Worm (Caenorhabditis elegans) whole organism, early embryonic: ENCODE measurements around the gene npr-9.

Experiments
- F13C5.2 ChIP-seq: sonication (generic microtip); optimal IDR thresholded peaks from 2 replicates; lab custom pipeline; 2017; ENCODE audit warnings: mild to moderate bottlenecking, missing genetic modification characterization, inconsistent platforms, missing compliant biosample characterization
- ama-1 ChIP-seq: fragments of 150-350 bp; optimal IDR thresholded peaks from 2 replicates; lab custom pipeline; 2014
- ceh-36 ChIP-seq: sonication (generic microtip); optimal IDR thresholded peaks from 2 replicates; lab custom pipeline; 2016; ENCODE audit warnings: missing genetic modification characterization, inconsistent platforms, missing compliant biosample characterization
- ets-7 ChIP-seq: sonication (generic microtip); optimal IDR thresholded peaks from 2 replicates; lab custom pipeline; 2016; ENCODE audit warnings: missing genotype, missing genetic modification characterization, missing compliant biosample characterization
- flt-1 ChIP-seq: fragments of 200-800 bp; sonication (Bioruptor generic); IDR thresholded peaks from 2 replicates; pipeline ENCODE4 v1.3.6; 2022; ENCODE audit warnings: missing genetic modification characterization, missing compliant biosample characterization
- hmbx-1 ChIP-seq: sonication (generic microtip); optimal IDR thresholded peaks from 2 replicates; lab custom pipeline; 2016; ENCODE audit warnings: mild to moderate bottlenecking, missing genetic modification characterization, missing compliant biosample characterization
- hmg-4 ChIP-seq: fragments of 200-800 bp; sonication (Bioruptor generic); optimal IDR thresholded peaks from 2 replicates; lab custom pipeline; 2018; ENCODE audit warnings: mild to moderate bottlenecking, missing genetic modification characterization, missing compliant biosample characterization
- pes-1 ChIP-seq: fragments of 200-800 bp; sonication (Bioruptor generic); IDR thresholded peaks from 2 replicates; pipeline ENCODE4 v1.3.6; 2022; ENCODE audit warnings: missing genetic modification reagents, missing genetic modification characterization, missing compliant biosample characterization
- tbx-11 ChIP-seq: fragments of 200-800 bp; sonication (Bioruptor generic); IDR thresholded peaks from 2 replicates; pipeline ENCODE4 v1.3.6; 2022; ENCODE audit warnings: missing genetic modification characterization, missing compliant biosample characterization
- tbx-37 ChIP-seq: fragments of 200-800 bp; sonication (Bioruptor generic); conservative IDR thresholded peaks from 2 replicates; pipeline ENCODE4 v1.3.6; 2022; ENCODE audit warnings: missing genetic modification reagents, missing genetic modification characterization, missing compliant biosample characterization
- tra-4 ChIP-seq: sonication (generic microtip); optimal IDR thresholded peaks from 2 replicates; lab custom pipeline; 2017; ENCODE audit warnings: missing genetic modification characterization, missing compliant biosample characterization

DNA sequence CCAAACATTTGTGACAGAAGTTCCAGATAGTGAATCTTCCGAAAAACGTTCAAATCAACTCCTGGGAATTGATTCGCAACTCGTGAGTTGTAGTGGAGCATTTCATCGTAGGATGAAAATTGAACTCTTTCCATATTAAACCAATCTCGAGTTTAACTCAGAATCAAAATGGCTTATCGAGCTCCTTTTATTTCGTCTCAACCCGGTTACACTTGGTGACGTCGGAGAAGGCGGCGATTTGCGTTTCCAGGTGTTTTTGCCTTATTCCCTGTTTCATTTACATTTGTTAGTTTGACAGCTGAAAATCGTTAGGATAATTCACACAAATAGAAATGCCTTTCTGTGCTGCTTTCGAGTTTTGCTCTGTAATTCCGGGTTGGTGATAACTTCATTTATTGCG is 46.0 kb downstream of the npr-9 start, which contains the start of gene F42E11.3:
- no peak for TF ChIP-seq ama-1 (lab: Kevin White, UChicago)
- no peak for TF ChIP-seq hmg-4 (GFP tag; lab: Kevin White, UChicago)
- TF ChIP-seq F13C5.2 (tag; lab: Kevin White, UChicago): no peak
- no peak for TF ChIP-seq flt-1 (GFP tag; lab: Robert Waterston, UW)
- no peak for TF ChIP-seq ets-7 (tag; lab: Kevin White, UChicago)
- no peak for TF ChIP-seq tra-4 (tag; lab: Kevin White, UChicago)
- TF ChIP-seq hmbx-1 (tag; lab: Kevin White, UChicago): no peak
- TF ChIP-seq tbx-11 (GFP tag; lab: Robert Waterston, UW): no peak
- TF ChIP-seq tbx-37 (GFP tag; lab: Robert Waterston, UW): no peak
- no peak for TF ChIP-seq pes-1 (GFP tag; lab: Robert Waterston, UW)
- no peak for TF ChIP-seq ceh-36 (tag; lab: Kevin White, UChicago)
